Worm (Caenorhabditis elegans): Measurements from ENCODE around the gene pgph-2.

The pgph-2 gene

ce11 chrV:5813060-5813659 lies 48.2 kb downstream of the pgph-2 start, which contains the start of gene ZC250.4:
TSS of gene ZC250.4 (minus strand) at chrV:5813137.
- no peak for TF ChIP-seq ztf-4 (tag; optimal IDR thresholded peaks at IDR 0.05)
- TF ChIP-seq fkh-10 (GFP tag; optimal IDR thresholded peaks at IDR 0.05), result no peak
- peak; percentile 82 for TF ChIP-seq elt-2 (tag; optimal IDR thresholded peaks at IDR 0.05)
- TF ChIP-seq ceh-16 (tag; optimal IDR thresholded peaks at IDR 0.05), result no peak
- TF ChIP-seq hmg-11 (tag; optimal IDR thresholded peaks at IDR 0.05), result no peak
- no peak for TF ChIP-seq aly-2 (tag; optimal IDR thresholded peaks at IDR 0.05)

DNA sequence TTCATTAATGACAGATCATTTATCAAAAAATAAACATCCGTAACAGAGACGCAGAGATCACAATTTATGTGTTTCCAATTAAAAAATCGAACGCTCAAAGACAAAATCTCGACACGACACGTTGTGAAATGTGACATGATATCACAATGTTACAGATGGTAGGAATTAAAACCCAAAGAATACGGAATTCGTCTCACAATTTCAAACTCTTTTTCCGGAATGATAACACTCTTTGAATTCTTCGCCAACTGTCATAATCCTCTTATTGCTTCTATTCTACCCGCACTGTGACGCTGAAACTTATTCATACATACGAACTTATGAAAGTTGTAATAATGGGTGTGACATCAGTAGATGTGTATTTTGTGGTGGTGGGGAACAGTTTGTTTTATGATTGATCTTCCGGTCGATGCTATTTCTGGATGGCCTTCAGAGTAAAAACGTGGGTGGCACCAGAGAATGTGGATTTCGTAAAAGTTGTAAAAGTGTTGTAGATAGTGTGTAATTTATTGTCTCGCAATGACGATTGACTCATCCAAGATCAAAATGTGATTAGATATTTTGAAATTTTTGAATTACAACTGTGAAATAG lies 51.6 kb downstream of the pgph-2 start:
- TF ChIP-seq elt-2 (tag; optimal IDR thresholded peaks at IDR 0.05) (peak; percentile 81), nhr-23 (tag; optimal IDR thresholded peaks at IDR 0.05) (no peak)

ce11 chrV:5819903-5820302 lies 55.0 kb downstream of the pgph-2 start:
- TF ChIP-seq elt-2 (tag; optimal IDR thresholded peaks at IDR 0.05), result peak; percentile 75
- peak; percentile 58 for TF ChIP-seq pqm-1 (tag; optimal IDR thresholded peaks at IDR 0.05)
- no peak for TF ChIP-seq elt-1 (tag; optimal IDR thresholded peaks at IDR 0.05)

DNA sequence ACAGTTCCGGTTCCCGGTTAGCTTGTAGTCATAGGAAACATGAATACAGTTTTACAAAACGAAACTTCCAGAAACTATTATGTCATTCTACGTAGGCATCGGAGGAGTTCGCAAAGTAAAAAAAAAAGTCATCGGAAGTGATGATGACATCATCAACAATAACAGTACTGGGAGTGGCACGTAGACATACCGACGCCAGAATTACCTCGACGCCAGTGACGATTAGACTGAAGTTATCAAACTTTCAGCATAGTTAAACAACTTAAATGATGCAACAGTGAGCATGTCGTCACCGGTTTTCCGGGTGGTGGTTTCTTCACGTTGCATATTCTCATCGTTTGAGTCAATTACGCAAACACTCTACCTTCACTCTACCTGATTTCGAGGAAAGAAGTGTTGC lies 55.5 kb downstream of the pgph-2 start:
- TF ChIP-seq ama-1 (optimal IDR thresholded peaks at IDR 0.05), result no peak
- no peak for TF ChIP-seq pha-4 (tag; optimal IDR thresholded peaks at IDR 0.05)
- no peak for TF ChIP-seq nhr-12 (tag; optimal IDR thresholded peaks at IDR 0.05)
- TF ChIP-seq ztf-11 (tag; optimal IDR thresholded peaks at IDR 0.05), result no peak
- no peak for TF ChIP-seq skn-1 (tag; optimal IDR thresholded peaks at IDR 0.05)
- no peak for TF ChIP-seq nhr-28 (tag; optimal IDR thresholded peaks at IDR 0.05)
- TF ChIP-seq elt-1 (tag; optimal IDR thresholded peaks at IDR 0.05), result no peak
- TF ChIP-seq eor-1 (tag; optimal IDR thresholded peaks at IDR 0.05), result no peak
- TF ChIP-seq unc-39 (tag; optimal IDR thresholded peaks at IDR 0.05), result no peak
- no peak for TF ChIP-seq elt-2 (tag; optimal IDR thresholded peaks at IDR 0.05)
- TF ChIP-seq daf-12 (tag; optimal IDR thresholded peaks at IDR 0.05), result no peak
- TF ChIP-seq zag-1 (tag; optimal IDR thresholded peaks at IDR 0.05), result no peak
- no peak for TF ChIP-seq ZK546.5 (tag; optimal IDR thresholded peaks at IDR 0.05)
- TF ChIP-seq unc-62 (GFP tag; optimal IDR thresholded peaks at IDR 0.05), result no peak
- no peak for TF ChIP-seq jun-1 (tag; optimal IDR thresholded peaks at IDR 0.05)

Measured in whole organism, L3 larva.